Fruit fly (Drosophila melanogaster) whole organism, embryonic: ENCODE results near the gene CG31104.

Experiments
- Abd-B ChIP-seq: fragments of 200-800 bp; sonication (Bioruptor generic); optimal IDR thresholded peaks from 2 replicates; lab custom pipeline; 2018; ENCODE audit warnings: missing biosample characterization, mild to moderate bottlenecking, missing genetic modification characterization, moderate library complexity
- Antp ChIP-seq: fragments of 200-800 bp; sonication (Bioruptor generic); optimal IDR thresholded peaks from 3 replicates; lab custom pipeline; 2016; ENCODE audit warnings: missing biosample characterization, missing genetic modification characterization
- CG10274 ChIP-seq: fragments of 200-800 bp; sonication (Bioruptor generic); optimal IDR thresholded peaks from 3 replicates; lab custom pipeline; 2017; ENCODE audit warnings: missing biosample characterization, mild to moderate bottlenecking, missing genetic modification characterization
- CG10959 ChIP-seq: fragments of 200-800 bp; sonication (Bioruptor generic); IDR thresholded peaks from 2 replicates; pipeline ENCODE4 v1.3.6; 2022; ENCODE audit warnings: missing biosample characterization, missing genetic modification characterization
- CG11456 ChIP-seq: fragments of 200-800 bp; sonication (Bioruptor generic); IDR thresholded peaks from 3 replicates; pipeline ENCODE4 v1.3.6; 2022; ENCODE audit warnings: missing biosample characterization, missing genetic modification characterization
- CG11504 ChIP-seq: fragments of 200-800 bp; sonication (Bioruptor generic); optimal IDR thresholded peaks from 3 replicates; lab custom pipeline; 2019; ENCODE audit warnings: missing biosample characterization, mild to moderate bottlenecking, missing genetic modification characterization, moderate library complexity
- CG11695 ChIP-seq: fragments of 200-800 bp; sonication (Bioruptor generic); IDR thresholded peaks from 3 replicates; pipeline ENCODE4 v1.3.6; 2022; ENCODE audit warnings: missing biosample characterization, missing genetic modification characterization
- CG12769 ChIP-seq: fragments of 200-800 bp; sonication (Bioruptor generic); optimal IDR thresholded peaks from 2 replicates; lab custom pipeline; 2019; ENCODE audit warnings: missing biosample characterization, mild to moderate bottlenecking, missing genetic modification characterization, moderate library complexity
- CG14050 ChIP-seq: fragments of 200-800 bp; sonication (Bioruptor generic); IDR thresholded peaks from 3 replicates; pipeline ENCODE4 v1.3.6; 2022; ENCODE audit warnings: missing biosample characterization, missing genetic modification characterization
- CG15011 ChIP-seq: fragments of 200-800 bp; sonication (Bioruptor generic); optimal IDR thresholded peaks from 3 replicates; lab custom pipeline; 2018; ENCODE audit warnings: missing biosample characterization, mild to moderate bottlenecking, missing genetic modification characterization
- CG16779 ChIP-seq: fragments of 200-800 bp; sonication (Bioruptor generic); IDR thresholded peaks from 2 replicates; pipeline ENCODE4 v1.3.6; 2022; ENCODE audit warnings: missing biosample characterization, missing genetic modification characterization
- CG17802 ChIP-seq: fragments of 200-800 bp; sonication (Bioruptor generic); optimal IDR thresholded peaks from 2 replicates; lab custom pipeline; 2018; ENCODE audit warnings: missing biosample characterization, mild to moderate bottlenecking, missing genetic modification characterization, moderate library complexity
- CG2120 ChIP-seq: fragments of 200-800 bp; sonication (Bioruptor generic); optimal IDR thresholded peaks from 3 replicates; lab custom pipeline; 2016; ENCODE audit warnings: missing biosample characterization, missing genetic modification characterization
- CG34224 ChIP-seq: fragments of 200-800 bp; sonication (Bioruptor generic); IDR thresholded peaks from 3 replicates; pipeline ENCODE4 v1.3.6; 2022; ENCODE audit warnings: missing biosample characterization, missing genetic modification characterization; ENCODE audit not compliant: partially characterized antibody
- CG4820 ChIP-seq: fragments of 200-800 bp; sonication (Bioruptor generic); optimal IDR thresholded peaks from 3 replicates; lab custom pipeline; 2016; ENCODE audit warnings: missing biosample characterization, missing genetic modification characterization
- CG5245 ChIP-seq: fragments of 200-800 bp; sonication (Bioruptor generic); optimal IDR thresholded peaks from 3 replicates; lab custom pipeline; 2016; ENCODE audit warnings: missing biosample characterization, missing genetic modification characterization
- CG6765 ChIP-seq: fragments of 200-800 bp; sonication (Bioruptor generic); optimal IDR thresholded peaks from 3 replicates; lab custom pipeline; 2017; ENCODE audit warnings: missing biosample characterization, mild to moderate bottlenecking, missing genetic modification characterization
- CG7556 ChIP-seq: fragments of 200-800 bp; sonication (Bioruptor generic); optimal IDR thresholded peaks from 2 replicates; lab custom pipeline; 2017; ENCODE audit warnings: missing biosample characterization, mild to moderate bottlenecking, missing genetic modification characterization
- CG9797 ChIP-seq: fragments of 200-800 bp; sonication (Bioruptor generic); optimal IDR thresholded peaks from 3 replicates; lab custom pipeline; 2018; ENCODE audit warnings: missing biosample characterization, mild to moderate bottlenecking, missing genetic modification characterization
- CTCF ChIP-seq: fragments of 200-800 bp; sonication (Bioruptor generic); optimal IDR thresholded peaks from 2 replicates; lab custom pipeline; 2017; ENCODE audit warnings: missing biosample characterization, mild to moderate bottlenecking, missing genetic modification characterization, moderate library complexity
- D19B ChIP-seq: fragments of 200-800 bp; sonication (Bioruptor generic); optimal IDR thresholded peaks from 2 replicates; lab custom pipeline; 2017; ENCODE audit warnings: missing biosample characterization, mild to moderate bottlenecking, missing genetic modification characterization
- Dfd ChIP-seq, 2 experiments: fragments of >200 bp; optimal IDR thresholded peaks; 2 replicates each; lab custom pipeline; 2017; ENCODE audit warnings: missing biosample characterization in 2 of 2, missing genetic modification characterization in 2 of 2
- Dref ChIP-seq: fragments of 200-800 bp; sonication (Bioruptor generic); IDR thresholded peaks from 2 replicates; pipeline ENCODE4 v1.3.6; 2022; ENCODE audit warnings: missing biosample characterization, missing genetic modification characterization
- Hand ChIP-seq: fragments of 200-800 bp; sonication (Bioruptor generic); optimal IDR thresholded peaks from 2 replicates; lab custom pipeline; 2017; ENCODE audit warnings: mild to moderate bottlenecking, missing biosample characterization, missing genetic modification reagents, missing genetic modification characterization
- HmgZ ChIP-seq: fragments of 200-800 bp; sonication (Bioruptor generic); optimal IDR thresholded peaks from 2 replicates; lab custom pipeline; 2018; ENCODE audit warnings: missing biosample characterization, mild to moderate bottlenecking, missing genetic modification characterization
- Lim3 ChIP-seq: fragments of 200-800 bp; sonication (Bioruptor generic); IDR thresholded peaks from 2 replicates; pipeline ENCODE4 v1.3.6; 2022; ENCODE audit warnings: missing biosample characterization, missing genetic modification characterization
- MESR4 ChIP-seq: fragments of 200-800 bp; sonication (Bioruptor generic); optimal IDR thresholded peaks from 2 replicates; lab custom pipeline; 2018; ENCODE audit warnings: missing biosample characterization, mild to moderate bottlenecking, missing genetic modification characterization, moderate library complexity
- NFAT ChIP-seq: fragments of 200-800 bp; sonication (Bioruptor generic); IDR thresholded peaks from 2 replicates; pipeline ENCODE4 v1.3.6; 2022; ENCODE audit warnings: missing biosample characterization, missing genetic modification characterization
- Sry-β ChIP-seq: fragments of 200-800 bp; sonication (Bioruptor generic); optimal IDR thresholded peaks from 2 replicates; lab custom pipeline; 2018; ENCODE audit warnings: missing biosample characterization, mild to moderate bottlenecking, missing genetic modification characterization, moderate library complexity
- Sry-δ ChIP-seq: fragments of 200-800 bp; sonication (Bioruptor generic); optimal IDR thresholded peaks from 2 replicates; lab custom pipeline; 2016; ENCODE audit warnings: missing biosample characterization, missing genetic modification characterization
- Usf ChIP-seq: fragments of 200-800 bp; sonication (Bioruptor generic); optimal IDR thresholded peaks from 2 replicates; lab custom pipeline; 2017; ENCODE audit warnings: missing genotype, missing biosample characterization, missing genetic modification characterization
- Xrp1 ChIP-seq: fragments of 200-800 bp; sonication (Bioruptor generic); IDR thresholded peaks from 2 replicates; pipeline ENCODE4 v1.3.6; 2022; ENCODE audit warnings: missing biosample characterization, missing genetic modification characterization
- ab ChIP-seq: fragments of 200-800 bp; sonication (Bioruptor generic); optimal IDR thresholded peaks from 2 replicates; lab custom pipeline; 2016; ENCODE audit warnings: missing biosample characterization, missing genetic modification characterization
- bcd ChIP-seq: fragments of 200-800 bp; sonication (Bioruptor generic); optimal IDR thresholded peaks from 2 replicates; lab custom pipeline; 2017; ENCODE audit warnings: missing biosample characterization, mild to moderate bottlenecking, missing genetic modification characterization
- caup ChIP-seq: fragments of 200-800 bp; sonication (Bioruptor generic); optimal IDR thresholded peaks from 3 replicates; lab custom pipeline; 2017; ENCODE audit warnings: missing biosample characterization, mild to moderate bottlenecking, missing genetic modification characterization, moderate library complexity; ENCODE audit not compliant: severe bottlenecking
- cwo ChIP-seq: fragments of 200-800 bp; sonication (Bioruptor generic); optimal IDR thresholded peaks from 3 replicates; lab custom pipeline; 2017; ENCODE audit warnings: missing biosample characterization, missing genetic modification characterization, mild to moderate bottlenecking, moderate library complexity, missing genetic modification reagents
- disco-r ChIP-seq: fragments of 200-800 bp; sonication (Bioruptor generic); optimal IDR thresholded peaks from 2 replicates; lab custom pipeline; 2016; ENCODE audit warnings: missing biosample characterization, missing genetic modification characterization
- dmrt11E ChIP-seq: fragments of 200-800 bp; sonication (Bioruptor generic); optimal IDR thresholded peaks from 3 replicates; lab custom pipeline; 2018; ENCODE audit warnings: missing biosample characterization, mild to moderate bottlenecking, missing genetic modification characterization, moderate library complexity
- ewg ChIP-seq: fragments of 200-800 bp; sonication (Bioruptor generic); optimal IDR thresholded peaks from 3 replicates; lab custom pipeline; 2017; ENCODE audit warnings: mild to moderate bottlenecking, missing biosample characterization, missing genetic modification reagents, missing genetic modification characterization
- eyg ChIP-seq: fragments of 200-800 bp; sonication (Bioruptor generic); optimal IDR thresholded peaks from 3 replicates; lab custom pipeline; 2016; ENCODE audit warnings: missing biosample characterization, missing genetic modification characterization
- fru ChIP-seq: fragments of >200 bp; optimal IDR thresholded peaks from 2 replicates; lab custom pipeline; 2017
- fu2 ChIP-seq: fragments of 200-800 bp; sonication (Bioruptor generic); optimal IDR thresholded peaks from 2 replicates; lab custom pipeline; 2016; ENCODE audit warnings: missing biosample characterization, missing genetic modification characterization
- gcm ChIP-seq: fragments of 200-800 bp; sonication (Bioruptor generic); optimal IDR thresholded peaks from 2 replicates; lab custom pipeline; 2019; ENCODE audit warnings: missing biosample characterization, mild to moderate bottlenecking, missing genetic modification characterization, moderate library complexity
- gfzf ChIP-seq: fragments of 200-800 bp; sonication (Bioruptor generic); optimal IDR thresholded peaks from 2 replicates; lab custom pipeline; 2016; ENCODE audit warnings: missing biosample characterization, mild to moderate bottlenecking, missing genetic modification characterization, moderate library complexity
- inv ChIP-seq: fragments of 200-800 bp; sonication (Bioruptor generic); IDR thresholded peaks from 2 replicates; pipeline ENCODE4 v1.3.6; 2022; ENCODE audit warnings: missing biosample characterization, missing genetic modification characterization; ENCODE audit not compliant: partially characterized antibody
- jigr1 ChIP-seq: fragments of 200-800 bp; sonication (Bioruptor generic); IDR thresholded peaks from 3 replicates; pipeline ENCODE4 v1.3.6; 2022; ENCODE audit warnings: missing biosample characterization, missing genetic modification characterization
- oc ChIP-seq: fragments of 200-800 bp; sonication (Bioruptor generic); optimal IDR thresholded peaks from 2 replicates; lab custom pipeline; 2018; ENCODE audit warnings: missing biosample characterization, mild to moderate bottlenecking, missing genetic modification characterization, moderate library complexity
- odd ChIP-seq: fragments of 200-800 bp; sonication (Bioruptor generic); optimal IDR thresholded peaks from 2 replicates; lab custom pipeline; 2017; ENCODE audit warnings: missing biosample characterization, mild to moderate bottlenecking, missing genetic modification characterization
- otp ChIP-seq: fragments of 200-800 bp; sonication (Bioruptor generic); IDR thresholded peaks from 3 replicates; pipeline ENCODE4, ENCODE4 v1.3.6; 2022; ENCODE audit warnings: missing biosample characterization, missing genetic modification characterization
- seq ChIP-seq: fragments of 200-800 bp; sonication (Bioruptor generic); IDR thresholded peaks from 2 replicates; pipeline ENCODE4 v1.3.6; 2022; ENCODE audit warnings: missing biosample characterization, missing genetic modification characterization
- tll ChIP-seq, 2 experiments: fragments of 200-800 bp in 1 of 2; fragments of >200 bp in 1 of 2; sonication (Bioruptor generic) in 1 of 2; optimal IDR thresholded peaks; 2 replicates each; lab custom pipeline; 2017 to 2019; ENCODE audit warnings: missing biosample characterization in 2 of 2, missing genetic modification characterization in 2 of 2, mild to moderate bottlenecking in 1 of 2, moderate library complexity in 1 of 2

CG31104 gene

dm6 chr3R:25265589-25266201 is 19.6 kb upstream of the CG31104 start, which contains the start of the genes GlnRS and RIOK2 (continued):
- no peak for TF ChIP-seq seq (GFP tag; lab: Robert Waterston, UW)
- TF ChIP-seq ab (GFP tag; lab: Kevin White, UChicago) = no peak
- no peak for TF ChIP-seq Abd-B (GFP tag; lab: Kevin White, UChicago)
- no peak for TF ChIP-seq fu2 (GFP tag; lab: Kevin White, UChicago)
- no peak for TF ChIP-seq eyg (GFP tag; lab: Kevin White, UChicago)
- TF ChIP-seq CG9797 = peak; percentile 94
- TF ChIP-seq CG5245 (GFP tag; lab: Kevin White, UChicago) = no peak
- TF ChIP-seq tll (GFP tag; optimal IDR thresholded peaks at IDR 0.05; lab: Kevin White, UChicago) = no peak
- TF ChIP-seq CG7556 (GFP tag; lab: Kevin White, UChicago) = no peak
- TF ChIP-seq Dfd (GFP tag; optimal IDR thresholded peaks at IDR 0.05; lab: Kevin White, UChicago) = peak in 1 of 2 experiments; percentile 79
- no peak for TF ChIP-seq Usf
- TF ChIP-seq gfzf (GFP tag; lab: Kevin White, UChicago) = peak; percentile 91
- TF ChIP-seq CG14050 (GFP tag; lab: Robert Waterston, UW) = no peak
- TF ChIP-seq CG12769 = no peak
- TF ChIP-seq CG6765 (GFP tag; lab: Kevin White, UChicago) = no peak
- no peak; the same call in 1 of the 2 replicates for TF ChIP-seq NFAT (GFP tag; lab: Robert Waterston, UW)
- TF ChIP-seq Hand (GFP tag; lab: Kevin White, UChicago) = no peak
- TF ChIP-seq CG11456 (GFP tag; lab: Robert Waterston, UW) = no peak
- TF ChIP-seq caup (GFP tag; lab: Kevin White, UChicago) = no peak
- no peak for TF ChIP-seq CG11504 (tag; lab: Kevin White, UChicago)
- no peak for TF ChIP-seq CG11695 (GFP tag; lab: Robert Waterston, UW)
- no peak for TF ChIP-seq CG4820 (GFP tag; lab: Kevin White, UChicago)
- no peak for TF ChIP-seq Lim3 (GFP tag; lab: Robert Waterston, UW)
- TF ChIP-seq Sry-β (GFP tag; lab: Kevin White, UChicago) = peak; percentile 67
- TF ChIP-seq Antp = no peak
- no peak for TF ChIP-seq jigr1 (GFP tag; lab: Robert Waterston, UW)
- no peak for TF ChIP-seq odd (GFP tag; lab: Kevin White, UChicago)
- TF ChIP-seq Xrp1 = 0 out of 2 replicates have a peak, but pooled peaks have one; percentile 15
- peak; percentile 84 for TF ChIP-seq Sry-δ (GFP tag; lab: Kevin White, UChicago)
- TF ChIP-seq ewg = no peak
- TF ChIP-seq disco-r (GFP tag; lab: Kevin White, UChicago) = no peak
- TF ChIP-seq CG34224 = peak; percentile 97
- TF ChIP-seq inv (GFP tag; lab: Robert Waterston, UW) = peak; percentile 94
- TF ChIP-seq bcd = no peak
- TF ChIP-seq oc (tag; lab: Kevin White, UChicago) = no peak
- no peak for TF ChIP-seq otp (GFP tag; lab: Robert Waterston, UW)
- no peak for TF ChIP-seq CG15011 (GFP tag; lab: Kevin White, UChicago)
- TF ChIP-seq MESR4 (GFP tag; lab: Kevin White, UChicago) = peak; percentile 95
- TF ChIP-seq CG17802 (tag; lab: Kevin White, UChicago) = peak; percentile 92
- no peak for TF ChIP-seq CG10959
- peak; percentile 86 for TF ChIP-seq HmgZ
- peak; percentile 88 for TF ChIP-seq Dref (GFP tag; lab: Robert Waterston, UW)
- TF ChIP-seq CG2120 (GFP tag; lab: Kevin White, UChicago) = peak; percentile 2
- TF ChIP-seq CG10274 (GFP tag; lab: Kevin White, UChicago) = no peak
- TF ChIP-seq fru (lab: Kevin White, UChicago) = no peak
- TF ChIP-seq CTCF (GFP tag; lab: Kevin White, UChicago) = peak; percentile 10
- peak; percentile 96 for TF ChIP-seq cwo
- no peak for TF ChIP-seq dmrt11E (tag; lab: Kevin White, UChicago)
- no peak for TF ChIP-seq CG16779 (GFP tag; lab: Robert Waterston, UW)
- no peak for TF ChIP-seq gcm (GFP tag; lab: Kevin White, UChicago)
- TF ChIP-seq D19B (GFP tag; lab: Kevin White, UChicago) = no peak
